Worm (Caenorhabditis elegans) whole organism, young adult: ENCODE data around the gene F54D10.4.

Source experiments
- K11D2.4 ChIP-seq: fragments of 200-800 bp; sonication (Bioruptor generic); IDR thresholded peaks from 2 replicates; pipeline ENCODE4 v1.3.6; 2022; ENCODE audit warnings: missing genetic modification reagents, missing genetic modification characterization, missing compliant biosample characterization
- bed-1 ChIP-seq: fragments of 200-800 bp; sonication (Bioruptor generic); IDR thresholded peaks from 2 replicates; pipeline ENCODE4 v1.3.6; 2022; ENCODE audit warnings: missing genetic modification reagents, missing genetic modification characterization, missing compliant biosample characterization
- nfya-1 ChIP-seq: sonication (generic microtip); optimal IDR thresholded peaks from 2 replicates; lab custom pipeline; 2017; ENCODE audit warnings: antibody characterized with exemption, missing compliant biosample characterization, missing genetic modification characterization, borderline replicate concordance; ENCODE audit not compliant: insufficient read depth
- sea-2 ChIP-seq: fragments of 200-800 bp; sonication (Bioruptor generic); IDR thresholded peaks from 2 replicates; pipeline ENCODE4 v1.3.6; 2022; ENCODE audit warnings: missing genetic modification characterization, missing compliant biosample characterization
- tbx-9 ChIP-seq: sonication (generic microtip); optimal IDR thresholded peaks from 2 replicates; lab custom pipeline; 2016; ENCODE audit warnings: borderline replicate concordance, missing genetic modification characterization, inconsistent platforms, missing compliant biosample characterization
- tlf-1 ChIP-seq: fragments of 200-800 bp; sonication (Bioruptor generic); optimal IDR thresholded peaks from 2 replicates; lab custom pipeline; 2018; ENCODE audit warnings: mild to moderate bottlenecking, missing genetic modification characterization, missing compliant biosample characterization
- unc-130 ChIP-seq: sonication (generic microtip); optimal IDR thresholded peaks from 2 replicates; lab custom pipeline; 2016; ENCODE audit warnings: missing genetic modification reagents, missing genetic modification characterization, missing compliant biosample characterization

ce11 chrII:3781238-3781637 is 25.6 kb downstream of the F54D10.4 start:
- TF ChIP-seq sea-2 (GFP tag; lab: Robert Waterston, UW), result no peak
- no peak for TF ChIP-seq nfya-1 (tag; lab: Kevin White, UChicago)
- no peak for TF ChIP-seq tbx-9
- no peak for TF ChIP-seq bed-1 (GFP tag; lab: Robert Waterston, UW)
- no peak for TF ChIP-seq tlf-1 (GFP tag; lab: Kevin White, UChicago)
- TF ChIP-seq unc-130 (GFP tag; lab: Kevin White, UChicago), result no peak
- TF ChIP-seq K11D2.4, result no peak
